Fruit fly (Drosophila melanogaster) whole organism, pupa: ENCODE results near the gene Cpr78Ca.

Source experiments
- CG10348 ChIP-seq: fragments of 200-800 bp; sonication (Bioruptor generic); IDR thresholded peaks from 2 replicates; pipeline ENCODE4 v1.3.6; 2022; ENCODE audit warnings: missing biosample characterization, missing genetic modification characterization
- CG12605 ChIP-seq: fragments of 200-800 bp; sonication (Bioruptor generic); IDR thresholded peaks from 2 replicates; pipeline ENCODE4 v1.3.6; 2022; ENCODE audit warnings: missing biosample characterization, missing genetic modification characterization
- CG13204 ChIP-seq: fragments of 200-800 bp; sonication (Bioruptor generic); optimal IDR thresholded peaks from 2 replicates; lab custom pipeline; 2018; ENCODE audit warnings: missing biosample characterization, mild to moderate bottlenecking, missing genetic modification characterization, moderate library complexity
- CG14655 ChIP-seq: fragments of 200-800 bp; sonication (Bioruptor generic); optimal IDR thresholded peaks from 3 replicates; lab custom pipeline; 2017; ENCODE audit warnings: mild to moderate bottlenecking, missing biosample characterization, missing genetic modification reagents, missing genetic modification characterization
- CG15710 ChIP-seq: fragments of 200-800 bp; sonication (Bioruptor generic); optimal IDR thresholded peaks from 2 replicates; lab custom pipeline; 2018; ENCODE audit warnings: missing biosample characterization, mild to moderate bottlenecking, missing genetic modification characterization, moderate library complexity
- CG17806 ChIP-seq: fragments of 200-800 bp; sonication (Bioruptor generic); optimal IDR thresholded peaks from 2 replicates; lab custom pipeline; 2018; ENCODE audit warnings: missing biosample characterization, mild to moderate bottlenecking, missing genetic modification characterization, moderate library complexity
- CG32121 ChIP-seq: fragments of 200-800 bp; sonication (Bioruptor generic); IDR thresholded peaks from 2 replicates; pipeline ENCODE4 v1.3.6; 2022; ENCODE audit warnings: missing biosample characterization, missing genetic modification characterization
- CG34367 ChIP-seq: fragments of 200-800 bp; sonication (Bioruptor generic); optimal IDR thresholded peaks from 2 replicates; lab custom pipeline; 2018; ENCODE audit warnings: missing biosample characterization, mild to moderate bottlenecking, missing genetic modification characterization
- CG4496 ChIP-seq: fragments of 200-800 bp; sonication (Bioruptor generic); IDR thresholded peaks from 3 replicates; pipeline ENCODE4 v1.3.6; 2022; ENCODE audit warnings: missing biosample characterization, missing genetic modification characterization
- CG8159 ChIP-seq: fragments of 200-800 bp; sonication (Bioruptor generic); optimal IDR thresholded peaks from 3 replicates; lab custom pipeline; 2018; ENCODE audit warnings: missing biosample characterization, mild to moderate bottlenecking, missing genetic modification characterization, moderate library complexity
- CG8301 ChIP-seq: fragments of 200-800 bp; sonication (Bioruptor generic); optimal IDR thresholded peaks from 2 replicates; lab custom pipeline; 2018; ENCODE audit warnings: missing biosample characterization, mild to moderate bottlenecking, missing genetic modification characterization
- CG9948 ChIP-seq: fragments of 200-800 bp; sonication (Bioruptor generic); optimal IDR thresholded peaks from 2 replicates; lab custom pipeline; 2018; ENCODE audit warnings: missing biosample characterization, mild to moderate bottlenecking, missing genetic modification characterization, moderate library complexity
- D1 ChIP-seq: fragments of 200-800 bp; sonication (Bioruptor generic); optimal IDR thresholded peaks from 2 replicates; lab custom pipeline; 2018; ENCODE audit warnings: missing biosample characterization, mild to moderate bottlenecking, missing genetic modification characterization, moderate library complexity
- EcR ChIP-seq: fragments of 200-800 bp; sonication (Bioruptor generic); optimal IDR thresholded peaks from 3 replicates; lab custom pipeline; 2019; ENCODE audit warnings: missing biosample characterization, missing genetic modification characterization, mild to moderate bottlenecking, moderate library complexity, missing genetic modification reagents
- Ets98B ChIP-seq: fragments of 200-800 bp; sonication (Bioruptor generic); IDR thresholded peaks from 2 replicates; pipeline ENCODE4 v1.3.6; 2022; ENCODE audit warnings: missing biosample characterization, missing genetic modification characterization
- Pif1A ChIP-seq: fragments of 200-800 bp; sonication (Bioruptor generic); optimal IDR thresholded peaks from 3 replicates; lab custom pipeline; 2016; ENCODE audit warnings: missing biosample characterization, missing genetic modification characterization
- Pif1B ChIP-seq: fragments of 200-800 bp; sonication (Bioruptor generic); optimal IDR thresholded peaks from 3 replicates; lab custom pipeline; 2016; ENCODE audit warnings: missing biosample characterization, missing genetic modification characterization
- Snoo ChIP-seq: fragments of 200-800 bp; sonication (Bioruptor generic); optimal IDR thresholded peaks from 3 replicates; lab custom pipeline; 2017; ENCODE audit warnings: missing biosample characterization, mild to moderate bottlenecking, missing genetic modification characterization, inconsistent platforms
- fd96Ca ChIP-seq: fragments of 200-800 bp; sonication (Bioruptor generic); IDR thresholded peaks from 3 replicates; pipeline ENCODE4 v1.3.6; 2022; ENCODE audit warnings: missing biosample characterization, missing genetic modification characterization
- gl ChIP-seq: fragments of 200-800 bp; sonication (Bioruptor generic); optimal IDR thresholded peaks from 2 replicates; lab custom pipeline; 2018; ENCODE audit warnings: missing biosample characterization, mild to moderate bottlenecking, missing genetic modification characterization
- rn ChIP-seq: fragments of 200-800 bp; sonication (Bioruptor generic); IDR thresholded peaks from 2 replicates; pipeline ENCODE4 v1.3.6; 2022; ENCODE audit warnings: missing biosample characterization, missing genetic modification characterization

Gene Cpr78Ca

dm6 chr3L:21282741-21283140 lies 9.9 kb downstream of the Cpr78Ca start:
- no peak for TF ChIP-seq CG13204 (GFP tag; lab: Kevin White, UChicago)
- no peak for TF ChIP-seq Ets98B (GFP tag; lab: Robert Waterston, UW)
- no peak for TF ChIP-seq Pif1A (GFP tag; lab: Kevin White, UChicago)
- TF ChIP-seq D1 (tag; lab: Kevin White, UChicago), result no peak
- TF ChIP-seq CG9948, result no peak
- TF ChIP-seq Snoo (tag; lab: Kevin White, UChicago), result no peak
- TF ChIP-seq CG17806, result no peak
- no peak for TF ChIP-seq fd96Ca (GFP tag; lab: Robert Waterston, UW)
- no peak for TF ChIP-seq CG34367 (tag; lab: Kevin White, UChicago)
- TF ChIP-seq CG4496 (GFP tag; lab: Robert Waterston, UW), result no peak
- TF ChIP-seq CG14655 (GFP tag; lab: Kevin White, UChicago), result no peak
- TF ChIP-seq CG10348, result no peak
- TF ChIP-seq CG12605 (GFP tag; lab: Robert Waterston, UW), result no peak
- TF ChIP-seq rn (GFP tag; lab: Robert Waterston, UW), result no peak
- no peak for TF ChIP-seq Pif1B (GFP tag; lab: Kevin White, UChicago)
- TF ChIP-seq CG32121 (GFP tag; lab: Robert Waterston, UW), result no peak

dm6 chr3L:21281706-21282105 lies 10.9 kb downstream of the Cpr78Ca start:
- TF ChIP-seq rn (GFP tag; lab: Robert Waterston, UW) (no peak), EcR (GFP tag; lab: Kevin White, UChicago) (no peak), Pif1A (GFP tag; lab: Kevin White, UChicago) (no peak), CG15710 (tag; lab: Kevin White, UChicago) (no peak), CG13204 (GFP tag; lab: Kevin White, UChicago) (no peak), CG34367 (tag; lab: Kevin White, UChicago) (no peak), CG8301 (no peak), CG8159 (no peak), CG9948 (no peak), Pif1B (GFP tag; lab: Kevin White, UChicago) (no peak), CG10348 (no peak), D1 (tag; lab: Kevin White, UChicago) (no peak), gl (tag; lab: Kevin White, UChicago) (no peak), CG32121 (GFP tag; lab: Robert Waterston, UW) (no peak), Snoo (tag; lab: Kevin White, UChicago) (no peak), CG12605 (GFP tag; lab: Robert Waterston, UW) (no peak), CG14655 (GFP tag; lab: Kevin White, UChicago) (no peak), fd96Ca (GFP tag; lab: Robert Waterston, UW) (no peak)

- no peak for TF ChIP-seq D1 (tag; lab: Kevin White, UChicago)
- peak; percentile 77 for TF ChIP-seq EcR (GFP tag; lab: Kevin White, UChicago)
These were observed 11.5 kb downstream of the Cpr78Ca start, which contains the start of gene ppl for dm6 chr3L:21280996-21281691. Gene ppl (minus strand): TSS chr3L:21281506.

- peak; percentile 23 for TF ChIP-seq CG9948
- TF ChIP-seq CG12605 (GFP tag; lab: Robert Waterston, UW), result no peak; the same call in none of the 2 replicates
- TF ChIP-seq gl (tag; lab: Kevin White, UChicago), result peak; percentile 43
- peak; percentile 11 for TF ChIP-seq CG8159
- TF ChIP-seq CG14655 (GFP tag; lab: Kevin White, UChicago), result no peak
- no peak for TF ChIP-seq CG8301
- TF ChIP-seq Snoo (tag; lab: Kevin White, UChicago), result peak; percentile 53
- TF ChIP-seq Pif1A (GFP tag; lab: Kevin White, UChicago), result peak; percentile 34
- no peak for TF ChIP-seq CG10348
- TF ChIP-seq CG17806, result no peak
- TF ChIP-seq Pif1B (GFP tag; lab: Kevin White, UChicago), result no peak
- TF ChIP-seq CG4496 (GFP tag; lab: Robert Waterston, UW), result peak; percentile 81
- TF ChIP-seq rn (GFP tag; lab: Robert Waterston, UW), result no peak
- TF ChIP-seq D1 (tag; lab: Kevin White, UChicago), result no peak
- no peak for TF ChIP-seq CG13204 (GFP tag; lab: Kevin White, UChicago)
- TF ChIP-seq CG32121 (GFP tag; lab: Robert Waterston, UW), result peak; percentile 39; the same call in 1 of the 2 replicates
- peak; percentile 28; the same call in 1 of the 2 replicates for TF ChIP-seq Ets98B (GFP tag; lab: Robert Waterston, UW)
- no peak for TF ChIP-seq CG34367 (tag; lab: Kevin White, UChicago)
- TF ChIP-seq CG15710 (tag; lab: Kevin White, UChicago), result peak; percentile 30
- TF ChIP-seq EcR (GFP tag; lab: Kevin White, UChicago), result peak; percentile 67
- TF ChIP-seq fd96Ca (GFP tag; lab: Robert Waterston, UW), result 0 out of 3 replicates have a peak, but pooled peaks have one; percentile 14
These were observed 12.6 kb downstream of the Cpr78Ca start, which contains the start of gene AcCoAS for dm6 chr3L:21279876-21280566. Gene AcCoAS (minus strand): TSS chr3L:21280243.

dm6 chr3L:21279168-21279567 lies 13.4 kb downstream of the Cpr78Ca start:
- TF ChIP-seq CG9948, result no peak
- TF ChIP-seq CG8159, result no peak
- no peak for TF ChIP-seq EcR (GFP tag; lab: Kevin White, UChicago)
- TF ChIP-seq CG15710 (tag; lab: Kevin White, UChicago), result no peak
- no peak for TF ChIP-seq Ets98B (GFP tag; lab: Robert Waterston, UW)
- no peak for TF ChIP-seq CG8301
